Worm (Caenorhabditis elegans): Measurements from ENCODE around the gene sru-35.

sru-35 gene

ce11 chrIV:8824145-8824833 is 34.2 kb upstream of the sru-35 start, which contains the start of the genes col-117 and col-3:
Gene col-117 (minus strand): TSS chrIV:8824195.
Gene col-3 (plus strand): TSS chrIV:8824783.
- TF ChIP-seq elt-1 (tag; optimal IDR thresholded peaks at IDR 0.05; ENCODE audit: borderline replicate concordance, insufficient read depth) (peak; percentile 77), bed-3 (GFP tag; optimal IDR thresholded peaks at IDR 0.05) (no peak), unc-62 (GFP tag; optimal IDR thresholded peaks at IDR 0.05) (no peak), blmp-1 (tag; optimal IDR thresholded peaks at IDR 0.05) (no peak), elt-3 (tag; optimal IDR thresholded peaks at IDR 0.05) (no peak), drap-1 (GFP tag; optimal IDR thresholded peaks at IDR 0.05) (no peak), ceh-83 (GFP tag; optimal IDR thresholded peaks at IDR 0.05) (no peak), sem-2 (GFP tag; optimal IDR thresholded peaks at IDR 0.05) (no peak), zip-8 (tag; optimal IDR thresholded peaks at IDR 0.05) (no peak), nhr-76 (tag; optimal IDR thresholded peaks at IDR 0.05) (no peak), flh-1 (GFP tag; optimal IDR thresholded peaks at IDR 0.05) (no peak), nhr-237 (tag; optimal IDR thresholded peaks at IDR 0.05) (no peak), mab-5 (tag; optimal IDR thresholded peaks at IDR 0.05) (no peak), ztf-11 (tag; optimal IDR thresholded peaks at IDR 0.05) (no peak), ces-1 (GFP tag; optimal IDR thresholded peaks at IDR 0.05) (no peak), lin-13 (tag; optimal IDR thresholded peaks at IDR 0.05) (no peak), ham-2 (GFP tag; optimal IDR thresholded peaks at IDR 0.05) (peak; percentile 72)

ce11 chrIV:8822598-8822997 is 32.6 kb upstream of the sru-35 start:
- TF ChIP-seq elt-1 (tag; optimal IDR thresholded peaks at IDR 0.05; ENCODE audit: borderline replicate concordance, insufficient read depth) = no peak
- no peak for TF ChIP-seq cnd-1 (tag; optimal IDR thresholded peaks at IDR 0.05)
- no peak for TF ChIP-seq sptf-1 (tag; optimal IDR thresholded peaks at IDR 0.05)
- TF ChIP-seq ztf-11 (tag; optimal IDR thresholded peaks at IDR 0.05) = no peak
- no peak for TF ChIP-seq M03D4.4 (tag; optimal IDR thresholded peaks at IDR 0.05)
- TF ChIP-seq mab-5 (tag; optimal IDR thresholded peaks at IDR 0.05) = no peak

DNA sequence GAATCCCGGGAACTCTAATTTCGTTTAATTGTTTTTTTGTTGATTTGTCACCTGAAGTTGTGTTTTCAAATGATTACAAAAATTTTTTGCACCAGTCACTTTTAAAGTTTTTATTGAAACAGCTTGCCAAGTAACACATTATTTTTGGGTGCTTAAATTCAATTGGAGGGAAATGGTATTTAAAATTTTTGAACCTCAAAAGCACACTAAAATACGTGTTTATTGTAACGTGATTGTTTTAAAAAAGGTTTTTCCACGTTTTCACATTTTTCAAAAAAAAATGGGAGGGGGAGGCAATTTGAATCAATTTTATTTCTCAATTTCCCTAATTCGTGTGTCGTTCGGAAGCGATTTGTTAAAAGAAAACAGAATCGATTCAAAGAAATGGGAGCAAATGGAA is 31.1 kb upstream of the sru-35 start, which contains the start of gene T28C6.5:
T28C6.5 (plus strand) TSS at position 301 of the 400 bp plus-strand sequence.
- TF ChIP-seq lin-13 (tag; optimal IDR thresholded peaks at IDR 0.05) (no peak), unc-62 (GFP tag; optimal IDR thresholded peaks at IDR 0.05) (no peak), flh-1 (GFP tag; optimal IDR thresholded peaks at IDR 0.05) (no peak), ceh-83 (GFP tag; optimal IDR thresholded peaks at IDR 0.05) (no peak), nhr-12 (tag; optimal IDR thresholded peaks at IDR 0.05) (no peak), ces-1 (GFP tag; optimal IDR thresholded peaks at IDR 0.05) (no peak), ham-2 (GFP tag; optimal IDR thresholded peaks at IDR 0.05) (no peak), zip-8 (tag; optimal IDR thresholded peaks at IDR 0.05) (no peak), M03D4.4 (tag; optimal IDR thresholded peaks at IDR 0.05) (no peak), mep-1 (tag; optimal IDR thresholded peaks at IDR 0.05) (no peak), blmp-1 (tag; optimal IDR thresholded peaks at IDR 0.05) (no peak), lsy-2 (tag; optimal IDR thresholded peaks at IDR 0.05) (no peak), ceh-43 (GFP tag; optimal IDR thresholded peaks at IDR 0.05) (no peak), mab-5 (tag; optimal IDR thresholded peaks at IDR 0.05) (no peak), ztf-11 (tag; optimal IDR thresholded peaks at IDR 0.05) (no peak)

- TF ChIP-seq elt-3 (tag; optimal IDR thresholded peaks at IDR 0.05) (no peak), nhr-28 (tag; optimal IDR thresholded peaks at IDR 0.05) (no peak), nhr-237 (tag; optimal IDR thresholded peaks at IDR 0.05) (no peak), unc-120 (tag; optimal IDR thresholded peaks at IDR 0.05; ENCODE audit: poor library complexity, severe bottlenecking) (no peak), lin-32 (GFP tag; optimal IDR thresholded peaks at IDR 0.05) (no peak), ceh-39 (tag; optimal IDR thresholded peaks at IDR 0.05) (no peak), unc-39 (tag; optimal IDR thresholded peaks at IDR 0.05) (no peak), ceh-43 (GFP tag; optimal IDR thresholded peaks at IDR 0.05) (no peak), M03D4.4 (tag; optimal IDR thresholded peaks at IDR 0.05) (no peak), cnd-1 (tag; optimal IDR thresholded peaks at IDR 0.05) (no peak), nhr-12 (tag; optimal IDR thresholded peaks at IDR 0.05) (no peak), ces-1 (GFP tag; optimal IDR thresholded peaks at IDR 0.05) (no peak), pha-4 (tag; optimal IDR thresholded peaks at IDR 0.05) (no peak), sem-2 (GFP tag; optimal IDR thresholded peaks at IDR 0.05) (no peak), unc-62 (GFP tag; optimal IDR thresholded peaks at IDR 0.05) (no peak)
Measured at ce11 chrIV:8820041-8820440, 30.0 kb upstream of the sru-35 start, which contains the start of gene T28C6.3. Gene T28C6.3 (plus strand): TSS chrIV:8820341.

DNA sequence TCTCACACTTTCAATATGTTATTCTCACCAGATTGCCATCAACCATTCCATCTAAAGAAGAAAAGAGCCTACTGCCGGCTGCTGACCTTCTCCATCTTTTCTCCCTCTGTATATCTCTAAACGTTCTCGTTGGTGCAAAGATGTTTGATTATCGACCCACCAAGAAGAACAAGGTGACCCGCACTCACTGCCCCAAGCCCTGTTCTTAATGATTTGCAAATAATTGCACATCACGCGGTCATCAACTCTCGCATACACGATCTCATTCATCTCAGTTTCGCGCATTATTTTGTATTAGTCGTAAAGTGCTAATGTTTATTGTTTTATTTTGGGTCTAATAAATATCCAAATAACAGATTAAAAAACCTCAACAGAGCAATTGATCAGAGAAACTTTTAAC is 29.4 kb upstream of the sru-35 start:
- TF ChIP-seq mep-1 (tag; optimal IDR thresholded peaks at IDR 0.05) (no peak), unc-120 (tag; optimal IDR thresholded peaks at IDR 0.05; ENCODE audit: poor library complexity, severe bottlenecking) (no peak), hlh-1 (tag; optimal IDR thresholded peaks at IDR 0.05) (peak; percentile 10), drap-1 (GFP tag; optimal IDR thresholded peaks at IDR 0.05) (no peak), nhr-2 (tag; optimal IDR thresholded peaks at IDR 0.05) (peak; percentile 94), ces-1 (GFP tag; optimal IDR thresholded peaks at IDR 0.05) (no peak), lsy-2 (tag; optimal IDR thresholded peaks at IDR 0.05) (no peak), ceh-39 (tag; optimal IDR thresholded peaks at IDR 0.05) (peak; percentile 44)
